Fruit fly (Drosophila melanogaster) whole organism, prepupa: ENCODE measurements around the gene CG6345.
A peak's percentile ranks its signal among the peaks of the same experiment; 100 is the strongest.

Experiments used
- Blimp-1 ChIP-seq: fragments of 200-800 bp; sonication (Bioruptor generic); optimal IDR thresholded peaks from 3 replicates; lab custom pipeline; 2017; ENCODE audit warnings: missing biosample characterization, missing genetic modification characterization, mild to moderate bottlenecking, moderate library complexity, missing genetic modification reagents
- CG10631 ChIP-seq: fragments of 200-800 bp; sonication (Bioruptor generic); optimal IDR thresholded peaks from 2 replicates; lab custom pipeline; 2016; ENCODE audit warnings: missing biosample characterization, missing genetic modification characterization
- CG10669 ChIP-seq: fragments of 200-800 bp; sonication (Bioruptor generic); optimal IDR thresholded peaks from 3 replicates; lab custom pipeline; 2018; ENCODE audit warnings: missing biosample characterization, mild to moderate bottlenecking, missing genetic modification characterization, moderate library complexity
- CG11294 ChIP-seq: fragments of 200-800 bp; sonication (Bioruptor generic); IDR thresholded peaks from 2 replicates; pipeline ENCODE4 v1.3.6; 2022; ENCODE audit warnings: missing biosample characterization, missing genetic modification characterization
- CG11762 ChIP-seq: fragments of 200-800 bp; sonication (Bioruptor generic); optimal IDR thresholded peaks from 3 replicates; lab custom pipeline; 2016; ENCODE audit warnings: missing biosample characterization, missing genetic modification characterization; ENCODE audit not compliant: insufficient read depth
- CG11902 ChIP-seq: fragments of 200-800 bp; sonication (Bioruptor generic); optimal IDR thresholded peaks from 3 replicates; lab custom pipeline; 2016; ENCODE audit warnings: missing biosample characterization, missing genetic modification characterization
- CG15336 ChIP-seq: fragments of 200-800 bp; sonication (Bioruptor generic); IDR thresholded peaks from 2 replicates; pipeline ENCODE4 v1.3.6; 2022; ENCODE audit warnings: missing biosample characterization, missing genetic modification characterization
- CG1621 ChIP-seq: fragments of 200-800 bp; sonication (Bioruptor generic); optimal IDR thresholded peaks from 3 replicates; lab custom pipeline; 2018; ENCODE audit warnings: missing biosample characterization, mild to moderate bottlenecking, missing genetic modification characterization
- CG16779 ChIP-seq: fragments of 200-800 bp; sonication (Bioruptor generic); optimal IDR thresholded peaks from 3 replicates; lab custom pipeline; 2017; ENCODE audit warnings: missing biosample characterization, mild to moderate bottlenecking, missing genetic modification characterization
- CG31627 ChIP-seq: fragments of 200-800 bp; sonication (Bioruptor generic); optimal IDR thresholded peaks from 3 replicates; lab custom pipeline; 2016; ENCODE audit warnings: missing biosample characterization, missing genetic modification characterization
- CG32006 ChIP-seq: fragments of 200-800 bp; sonication (Bioruptor generic); optimal IDR thresholded peaks from 3 replicates; lab custom pipeline; 2017; ENCODE audit warnings: missing biosample characterization, mild to moderate bottlenecking, missing genetic modification characterization
- CG34406 ChIP-seq: fragments of 200-800 bp; sonication (Bioruptor generic); optimal IDR thresholded peaks from 3 replicates; lab custom pipeline; 2016; ENCODE audit warnings: missing biosample characterization, missing genetic modification characterization
- CG3919 ChIP-seq: fragments of 200-800 bp; sonication (Bioruptor generic); optimal IDR thresholded peaks from 3 replicates; lab custom pipeline; 2016; ENCODE audit warnings: missing biosample characterization, missing genetic modification characterization
- CG6163 ChIP-seq: fragments of 200-800 bp; sonication (Bioruptor generic); IDR thresholded peaks from 3 replicates; pipeline ENCODE4 v1.3.6; 2022; ENCODE audit warnings: missing biosample characterization, missing genetic modification characterization
- CG6276 ChIP-seq: fragments of 200-800 bp; sonication (Bioruptor generic); optimal IDR thresholded peaks from 2 replicates; lab custom pipeline; 2017; ENCODE audit warnings: missing biosample characterization, mild to moderate bottlenecking, missing genetic modification characterization
- CG6792 ChIP-seq: fragments of 200-800 bp; sonication (Bioruptor generic); optimal IDR thresholded peaks from 3 replicates; lab custom pipeline; 2016; ENCODE audit warnings: missing biosample characterization, missing genetic modification characterization
- CG6808 ChIP-seq: fragments of 200-800 bp; sonication (Bioruptor generic); optimal IDR thresholded peaks from 3 replicates; lab custom pipeline; 2017; ENCODE audit warnings: missing biosample characterization, missing genetic modification characterization, mild to moderate bottlenecking, moderate library complexity, missing genetic modification reagents
- CG6854 ChIP-seq: fragments of 200-800 bp; sonication (Bioruptor generic); optimal IDR thresholded peaks from 2 replicates; lab custom pipeline; 2017; ENCODE audit warnings: missing biosample characterization, mild to moderate bottlenecking, missing genetic modification characterization
- CG7368 ChIP-seq: fragments of 200-800 bp; sonication (Bioruptor generic); optimal IDR thresholded peaks from 3 replicates; lab custom pipeline; 2016; ENCODE audit warnings: missing biosample characterization, missing genetic modification characterization
- CG8119 ChIP-seq: fragments of 200-800 bp; sonication (Bioruptor generic); IDR thresholded peaks from 3 replicates; pipeline ENCODE4 v1.3.6; 2022; ENCODE audit warnings: missing biosample characterization, missing genetic modification characterization
- CG8319 ChIP-seq: fragments of 200-800 bp; sonication (Bioruptor generic); optimal IDR thresholded peaks from 3 replicates; lab custom pipeline; 2016; ENCODE audit warnings: missing biosample characterization, missing genetic modification characterization
- CG9139 ChIP-seq: fragments of 200-800 bp; sonication (Bioruptor generic); optimal IDR thresholded peaks from 3 replicates; lab custom pipeline; 2017; ENCODE audit warnings: missing biosample characterization, mild to moderate bottlenecking, missing genetic modification characterization
- Eip75B ChIP-seq: fragments of 200-800 bp; sonication (Bioruptor generic); optimal IDR thresholded peaks from 3 replicates; lab custom pipeline; 2016; ENCODE audit warnings: missing biosample characterization, missing genetic modification characterization
- Eip93F ChIP-seq: fragments of 200-800 bp; sonication (Bioruptor generic); optimal IDR thresholded peaks from 2 replicates; lab custom pipeline; 2016; ENCODE audit warnings: missing biosample characterization, mild to moderate bottlenecking, missing genetic modification characterization
- Ets21C ChIP-seq: fragments of 200-800 bp; sonication (Bioruptor generic); optimal IDR thresholded peaks from 3 replicates; lab custom pipeline; 2016; ENCODE audit warnings: missing biosample characterization, missing genetic modification characterization
- Ets96B ChIP-seq: fragments of 200-800 bp; optimal IDR thresholded peaks from 2 replicates; lab custom pipeline; 2019; ENCODE audit warnings: missing biosample characterization, mild to moderate bottlenecking, missing genetic modification characterization, moderate library complexity
- Hr38 ChIP-seq: sonication (Bioruptor generic); optimal IDR thresholded peaks from 2 replicates; lab custom pipeline; 2016; ENCODE audit warnings: missing biosample characterization, missing genetic modification characterization
- Hr39 ChIP-seq: fragments of 200-800 bp; sonication (Bioruptor generic); optimal IDR thresholded peaks from 2 replicates; lab custom pipeline; 2016; ENCODE audit warnings: missing biosample characterization, missing genetic modification characterization
- Hr4 ChIP-seq: fragments of 200-800 bp; sonication (Bioruptor generic); optimal IDR thresholded peaks from 3 replicates; lab custom pipeline; 2016; ENCODE audit warnings: missing biosample characterization, missing genetic modification characterization
- Lpt ChIP-seq: fragments of 200-800 bp; sonication (Bioruptor generic); optimal IDR thresholded peaks from 3 replicates; lab custom pipeline; 2016; ENCODE audit warnings: missing biosample characterization, missing genetic modification characterization
- Met ChIP-seq: fragments of 200-800 bp; sonication (Bioruptor generic); optimal IDR thresholded peaks from 3 replicates; lab custom pipeline; 2016; ENCODE audit warnings: missing biosample characterization, missing genetic modification characterization
- OdsH ChIP-seq: fragments of 200-800 bp; sonication (Bioruptor generic); optimal IDR thresholded peaks from 3 replicates; lab custom pipeline; 2016; ENCODE audit warnings: missing biosample characterization, missing genetic modification characterization
- Smox ChIP-seq: fragments of 200-800 bp; sonication (Bioruptor generic); optimal IDR thresholded peaks from 3 replicates; lab custom pipeline; 2016; ENCODE audit warnings: missing biosample characterization, missing genetic modification characterization
- Sox102F ChIP-seq: fragments of 200-800 bp; sonication (Bioruptor generic); optimal IDR thresholded peaks from 2 replicates; lab custom pipeline; 2016; ENCODE audit warnings: missing biosample characterization, mild to moderate bottlenecking, missing genetic modification characterization
- Sox14 ChIP-seq: fragments of 200-800 bp; sonication (Bioruptor generic); optimal IDR thresholded peaks from 3 replicates; lab custom pipeline; 2016; ENCODE audit warnings: missing biosample characterization, missing genetic modification characterization
- Sox15 ChIP-seq: fragments of 200-800 bp; sonication (Bioruptor generic); optimal IDR thresholded peaks from 3 replicates; lab custom pipeline; 2016; ENCODE audit warnings: missing biosample characterization, missing genetic modification characterization
- achi ChIP-seq: fragments of 200-800 bp; sonication (Bioruptor generic); optimal IDR thresholded peaks from 3 replicates; lab custom pipeline; 2016; ENCODE audit warnings: missing biosample characterization, missing genetic modification characterization
- acj6 ChIP-seq: fragments of 200-800 bp; sonication (Bioruptor generic); optimal IDR thresholded peaks from 3 replicates; lab custom pipeline; 2016; ENCODE audit warnings: missing biosample characterization, missing genetic modification characterization
- cyc ChIP-seq: fragments of 200-800 bp; sonication (Bioruptor generic); optimal IDR thresholded peaks from 3 replicates; lab custom pipeline; 2016; ENCODE audit warnings: missing biosample characterization, missing genetic modification characterization
- dsx ChIP-seq: fragments of 200-800 bp; optimal IDR thresholded peaks from 3 replicates; lab custom pipeline; 2019; ENCODE audit warnings: missing biosample characterization, mild to moderate bottlenecking, missing genetic modification characterization, moderate library complexity; ENCODE audit not compliant: poor library complexity, severe bottlenecking
- esn ChIP-seq: fragments of 200-800 bp; sonication (Bioruptor generic); optimal IDR thresholded peaks from 2 replicates; lab custom pipeline; 2016; ENCODE audit warnings: missing biosample characterization, mild to moderate bottlenecking, missing genetic modification characterization, moderate library complexity
- fd59A ChIP-seq: fragments of 200-800 bp; sonication (Bioruptor generic); optimal IDR thresholded peaks from 2 replicates; lab custom pipeline; 2017; ENCODE audit warnings: missing biosample characterization, mild to moderate bottlenecking, missing genetic modification characterization, missing genetic modification reagents
- fd85E ChIP-seq: fragments of 200-800 bp; sonication (Bioruptor generic); optimal IDR thresholded peaks from 3 replicates; lab custom pipeline; 2016; ENCODE audit warnings: missing biosample characterization, missing genetic modification characterization
- fkh ChIP-seq: fragments of 200-800 bp; sonication (Bioruptor generic); optimal IDR thresholded peaks from 3 replicates; lab custom pipeline; 2017; ENCODE audit warnings: missing biosample characterization, mild to moderate bottlenecking, missing genetic modification characterization, moderate library complexity
- lz ChIP-seq: fragments of 200-800 bp; sonication (Bioruptor generic); optimal IDR thresholded peaks from 3 replicates; lab custom pipeline; 2016; ENCODE audit warnings: missing biosample characterization, missing genetic modification characterization
- net ChIP-seq: fragments of 200-800 bp; sonication (Bioruptor generic); optimal IDR thresholded peaks from 3 replicates; lab custom pipeline; 2016; ENCODE audit warnings: missing biosample characterization, missing genetic modification characterization
- pdm3 ChIP-seq: fragments of 200-800 bp; sonication (Bioruptor generic); optimal IDR thresholded peaks from 3 replicates; lab custom pipeline; 2016; ENCODE audit warnings: missing biosample characterization, missing genetic modification characterization
- salr ChIP-seq, 2 experiments: fragments of 200-800 bp; sonication (Bioruptor generic); optimal IDR thresholded peaks; 3 replicates each; lab custom pipeline; 2016 to 2018; ENCODE audit warnings: missing biosample characterization in 2 of 2, missing genetic modification characterization in 2 of 2, mild to moderate bottlenecking in 1 of 2
- spab ChIP-seq: fragments of 200-800 bp; sonication (Bioruptor generic); optimal IDR thresholded peaks from 2 replicates; lab custom pipeline; 2017; ENCODE audit warnings: missing biosample characterization, mild to moderate bottlenecking, missing genetic modification characterization, missing genetic modification reagents
- svp ChIP-seq: fragments of 200-800 bp; sonication (Bioruptor generic); peaks from one replicate; lab custom pipeline; 2016; ENCODE audit warnings: missing biosample characterization, missing genetic modification characterization
- vri ChIP-seq: fragments of 200-800 bp; sonication (Bioruptor generic); optimal IDR thresholded peaks from 3 replicates; lab custom pipeline; 2016; ENCODE audit warnings: missing biosample characterization, mild to moderate bottlenecking, missing genetic modification characterization

Gene CG6345

DNA sequence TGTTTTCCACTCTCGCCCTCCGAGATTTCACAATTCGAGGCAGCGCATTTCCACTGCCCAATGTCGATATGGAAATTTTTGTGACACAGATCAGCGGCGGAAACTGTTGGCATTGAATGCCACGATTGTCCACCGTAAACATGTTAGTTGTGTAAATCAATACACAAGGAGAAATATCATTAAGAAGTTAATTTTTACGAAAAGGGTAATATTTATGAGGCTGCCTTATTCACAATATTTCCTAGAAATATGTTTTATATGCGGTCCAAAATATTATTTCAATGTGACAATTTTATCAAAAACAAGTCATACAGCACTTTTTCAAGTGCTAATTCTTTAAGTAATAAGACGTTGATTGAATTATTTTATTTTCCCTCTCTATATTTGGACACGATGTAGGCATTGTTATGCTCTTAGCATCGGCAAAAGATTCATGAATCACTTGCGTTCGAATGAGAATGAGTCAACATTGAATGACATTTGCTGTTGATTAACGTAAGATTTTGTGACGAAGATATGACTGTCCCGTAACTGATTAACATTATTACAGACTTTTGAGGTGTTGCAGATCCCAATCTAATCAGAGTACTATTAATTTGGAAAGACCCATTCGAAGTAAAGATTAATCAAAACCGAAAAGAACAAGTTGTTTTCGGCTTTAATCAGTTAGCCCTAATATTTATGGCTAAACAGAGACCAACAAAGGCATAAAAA is 22.0 kb downstream of the CG6345 start:
- TF ChIP-seq salr (GFP tag; optimal IDR thresholded peaks at IDR 0.05; lab: Kevin White, UChicago) (no peak), CG8319 (GFP tag; lab: Kevin White, UChicago) (no peak), vri (GFP tag; lab: Kevin White, UChicago) (peak; percentile 84), CG31627 (peak; percentile 14), Lpt (no peak), CG11902 (GFP tag; lab: Kevin White, UChicago) (no peak), Blimp-1 (GFP tag; lab: Kevin White, UChicago) (no peak), CG34406 (no peak), Sox102F (GFP tag; lab: Kevin White, UChicago) (no peak), CG1621 (tag; lab: Kevin White, UChicago) (no peak), CG11294 (0 out of 2 replicates have a peak, but pooled peaks have one; percentile 16), Sox15 (GFP tag; lab: Kevin White, UChicago) (no peak), CG8119 (GFP tag; lab: Robert Waterston, UW) (no peak), Ets21C (GFP tag; lab: Kevin White, UChicago) (no peak), spab (no peak), OdsH (GFP tag; lab: Kevin White, UChicago) (no peak), esn (GFP tag; lab: Kevin White, UChicago) (peak; percentile 45), CG6808 (GFP tag; lab: Kevin White, UChicago) (no peak), CG7368 (GFP tag; lab: Kevin White, UChicago) (no peak), Eip93F (GFP tag; lab: Kevin White, UChicago) (no peak), CG6276 (GFP tag; lab: Kevin White, UChicago) (no peak), Sox14 (GFP tag; lab: Kevin White, UChicago) (no peak), fd85E (no peak), net (GFP tag; lab: Kevin White, UChicago) (no peak), achi (GFP tag; lab: Kevin White, UChicago) (no peak), Smox (GFP tag; lab: Kevin White, UChicago) (no peak), CG3919 (GFP tag; lab: Kevin White, UChicago) (no peak), Hr4 (GFP tag; lab: Kevin White, UChicago) (peak; percentile 44), Met (GFP tag; lab: Kevin White, UChicago) (peak; percentile 11), fkh (GFP tag; lab: Kevin White, UChicago) (peak; percentile 78), CG6792 (GFP tag; lab: Kevin White, UChicago) (no peak), CG11762 (GFP tag; lab: Kevin White, UChicago) (no peak), Hr39 (no peak), svp (no peak), acj6 (GFP tag; lab: Kevin White, UChicago) (peak; percentile 10), dsx (GFP tag; lab: Kevin White, UChicago) (no peak), CG9139 (GFP tag; lab: Kevin White, UChicago) (no peak), lz (GFP tag; lab: Kevin White, UChicago) (no peak), CG16779 (tag; lab: Kevin White, UChicago) (no peak), pdm3 (GFP tag; lab: Kevin White, UChicago) (no peak), CG32006 (GFP tag; lab: Kevin White, UChicago) (no peak), cyc (GFP tag; lab: Kevin White, UChicago) (no peak), CG15336 (peak; percentile 47), Eip75B (GFP tag; lab: Kevin White, UChicago) (no peak), Ets96B (peak; percentile 20), CG6854 (GFP tag; lab: Kevin White, UChicago) (no peak), Hr38 (no peak), CG6163 (GFP tag; lab: Robert Waterston, UW) (no peak; the same call in 1 of the 3 replicates), CG10631 (no peak), CG10669 (GFP tag; lab: Kevin White, UChicago) (no peak), fd59A (no peak)
